Worm (Caenorhabditis elegans): ENCODE measurements around the gene Y81B9A.1.

The Y81B9A.1 gene

DNA sequence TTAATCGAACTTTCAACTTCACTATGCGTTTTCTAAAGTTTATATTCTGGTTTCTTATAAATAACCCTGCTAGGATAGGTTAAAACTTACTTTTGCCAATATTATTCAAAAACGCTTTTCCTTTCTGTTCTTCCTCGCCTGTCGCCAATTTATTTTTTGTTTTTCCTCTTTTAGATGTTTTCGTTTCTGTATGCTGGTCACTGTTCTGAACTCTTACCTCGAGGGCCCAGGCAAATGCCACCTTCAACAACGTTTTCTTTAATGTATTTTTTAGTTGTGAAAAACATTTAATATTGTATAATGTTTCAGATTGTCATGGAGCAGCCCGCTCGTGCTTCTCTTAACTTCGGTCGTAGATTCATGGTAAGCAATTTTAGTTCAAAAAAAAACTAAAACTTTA is 10.1 kb upstream of the Y81B9A.1 start, which contains the start of gene Y81B9A.3:
Gene Y81B9A.3, plus strand, starts transcription at position 301 of the 400 bp plus-strand sequence.
- TF ChIP-seq nfyb-1 (GFP tag; IDR thresholded peaks at IDR 0.05) (no peak), D2030.7 (GFP tag; IDR thresholded peaks at IDR 0.05) (no peak), mcd-1 (GFP tag; IDR thresholded peaks at IDR 0.05) (no peak), B0019.2 (GFP tag; conservative IDR thresholded peaks at IDR 0.05) (no peak), atf-7 (tag; optimal IDR thresholded peaks at IDR 0.05) (no peak), T26A5.8 (tag; optimal IDR thresholded peaks at IDR 0.05) (no peak), B0336.3 (GFP tag; IDR thresholded peaks at IDR 0.05) (no peak), F57A8.1 (GFP tag; optimal IDR thresholded peaks at IDR 0.05) (no peak), mel-28 (tag; optimal IDR thresholded peaks at IDR 0.05; ENCODE audit: borderline replicate concordance) (no peak), snpc-4 (GFP tag; optimal IDR thresholded peaks at IDR 0.05) (no peak), snpc-4 (tag; optimal IDR thresholded peaks at IDR 0.05) (no peak), unc-130 (GFP tag; optimal IDR thresholded peaks at IDR 0.05) (no peak), egl-18 (GFP tag; IDR thresholded peaks at IDR 0.05) (no peak), pbrm-1 (GFP tag; IDR thresholded peaks at IDR 0.05) (no peak), sea-2 (GFP tag; IDR thresholded peaks at IDR 0.05) (no peak), ceh-79 (tag; optimal IDR thresholded peaks at IDR 0.05) (no peak)

DNA sequence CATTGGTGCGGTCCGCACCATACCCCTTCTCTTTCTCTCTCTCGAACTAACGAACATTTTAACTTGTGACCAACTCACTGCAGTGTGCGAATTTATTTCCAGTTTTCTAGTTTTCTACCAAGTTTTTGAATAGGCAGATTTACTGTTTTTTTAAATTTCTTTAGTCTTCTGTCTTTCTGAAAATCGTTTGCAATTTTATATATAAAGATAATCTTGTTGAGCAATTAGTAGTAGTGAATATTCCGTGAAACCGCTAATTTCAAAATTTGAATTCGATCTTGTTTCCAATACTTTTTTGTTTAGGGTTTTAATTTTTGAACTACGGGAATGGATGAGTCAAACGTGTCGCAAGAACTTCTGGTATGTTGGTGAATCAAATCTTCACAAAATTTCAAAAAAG is 8.4 kb upstream of the Y81B9A.1 start, which contains the start of gene Y81B9A.2:
Gene Y81B9A.2, plus strand, starts transcription at position 301 of the 400 bp plus-strand sequence.
- no peak for TF ChIP-seq lsy-27 (tag; optimal IDR thresholded peaks at IDR 0.05; ENCODE audit: borderline replicate concordance, insufficient read depth)
- TF ChIP-seq ekl-4 (GFP tag; IDR thresholded peaks at IDR 0.05): no peak
- no peak for TF ChIP-seq C17E4.6 (GFP tag; IDR thresholded peaks at IDR 0.05)

DNA sequence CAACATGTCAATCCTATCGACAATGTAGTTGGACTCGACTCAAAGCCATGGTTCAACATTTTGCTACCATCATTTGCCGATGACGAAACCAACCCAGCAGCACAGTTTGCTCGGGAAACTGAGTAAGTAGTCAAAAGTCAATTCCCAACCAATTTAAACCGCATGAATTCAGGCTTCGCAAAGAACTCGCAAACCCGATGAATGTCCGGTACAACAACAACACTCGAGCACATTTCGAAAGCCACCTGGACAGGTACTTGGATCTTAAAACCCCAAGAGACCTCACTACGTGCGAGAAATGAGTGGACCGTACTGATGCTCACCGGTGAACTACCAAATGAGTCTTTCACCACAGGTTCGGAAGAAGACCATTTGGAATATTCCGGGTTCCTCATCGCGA is 1.8 kb downstream of the Y81B9A.1 start:
- TF ChIP-seq F39B2.1 (GFP tag; IDR thresholded peaks at IDR 0.05) (no peak), lin-35 (GFP tag; optimal IDR thresholded peaks at IDR 0.05) (no peak), him-1 (tag; optimal IDR thresholded peaks at IDR 0.05) (no peak), ets-4 (GFP tag; optimal IDR thresholded peaks at IDR 0.05) (no peak), hmg-1.2 (GFP tag; IDR thresholded peaks at IDR 0.05) (no peak), mxl-1 (tag; optimal IDR thresholded peaks at IDR 0.05) (no peak), somi-1 (GFP tag; optimal IDR thresholded peaks at IDR 0.05) (no peak), efl-1 (GFP tag; optimal IDR thresholded peaks at IDR 0.05) (no peak), Y53G8AR.9 (GFP tag; conservative IDR thresholded peaks at IDR 0.05) (no peak), Y67H2A.10 (GFP tag; conservative IDR thresholded peaks at IDR 0.05) (no peak), ccch-3 (GFP tag; optimal IDR thresholded peaks at IDR 0.05) (no peak), repo-1 (tag; optimal IDR thresholded peaks at IDR 0.05) (no peak), cebp-1 (GFP tag; IDR thresholded peaks at IDR 0.05) (no peak), cebp-1 (tag; optimal IDR thresholded peaks at IDR 0.05) (no peak), lag-1 (GFP tag; IDR thresholded peaks at IDR 0.05) (no peak), akir-1 (GFP tag; optimal IDR thresholded peaks at IDR 0.05) (no peak), snpc-1.1 (tag; optimal IDR thresholded peaks at IDR 0.05; ENCODE audit: insufficient read depth) (no peak), dox-1 (GFP tag; IDR thresholded peaks at IDR 0.05) (no peak), egrh-3 (GFP tag; IDR thresholded peaks at IDR 0.05) (no peak)
